Worm (Caenorhabditis elegans): ENCODE measurements around the gene Y49A3A.4.

DNA sequence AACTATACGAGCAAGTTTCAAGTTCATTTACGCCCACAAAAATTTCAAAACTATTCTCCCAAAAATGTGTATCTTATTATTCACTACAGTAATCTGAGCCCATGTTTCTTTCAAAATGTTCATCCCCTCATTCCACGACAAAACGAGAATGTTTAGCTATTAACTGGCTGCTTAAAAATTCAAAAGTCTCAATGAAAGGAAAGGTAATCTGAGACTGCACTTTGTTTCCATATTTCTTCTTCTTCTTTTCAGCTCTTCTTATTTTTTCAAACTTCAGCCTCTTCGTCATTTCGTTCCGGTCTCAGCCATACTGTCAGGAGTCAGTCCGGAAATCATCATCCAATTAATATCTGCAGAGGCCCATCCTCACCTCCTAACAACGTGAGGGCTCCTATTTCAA lies 14.1 kb upstream of the Y49A3A.4 start, which contains the start of gene unc-39:
- TF ChIP-seq ztf-26 (tag; optimal IDR thresholded peaks at IDR 0.05) (no peak), ztf-6 (GFP tag; IDR thresholded peaks at IDR 0.05) (no peak), Y67H2A.10 (GFP tag; conservative IDR thresholded peaks at IDR 0.05) (no peak), lsy-27 (tag; optimal IDR thresholded peaks at IDR 0.05; ENCODE audit: borderline replicate concordance, insufficient read depth) (no peak)
